Fruit fly (Drosophila melanogaster): ENCODE results near the gene fabp.

- TF ChIP-seq trem (tag; optimal IDR thresholded peaks at IDR 0.05): no peak
- TF ChIP-seq CkIIα-i1 (GFP tag; IDR thresholded peaks at IDR 0.05): no peak
- no peak for TF ChIP-seq CG6683 (GFP tag; optimal IDR thresholded peaks at IDR 0.05)
- TF ChIP-seq sqz (GFP tag; optimal IDR thresholded peaks at IDR 0.05): no peak
- TF ChIP-seq CG12744 (GFP tag; optimal IDR thresholded peaks at IDR 0.05): no peak
- no peak for TF ChIP-seq CG18262 (tag; optimal IDR thresholded peaks at IDR 0.05)
- TF ChIP-seq CG14014 (GFP tag; IDR thresholded peaks at IDR 0.05): no peak
- TF ChIP-seq CG31441 (GFP tag; IDR thresholded peaks at IDR 0.05): no peak
Observed at dm6 chr3R:11553845-11554244, 13.0 kb downstream of the fabp start, which contains the start of gene CG14708.
